Worm (Caenorhabditis elegans) whole organism, L1 larva: ENCODE data around the gene dnj-25.
A peak's percentile ranks its signal among the peaks of the same experiment; 100 is the strongest.

ENCODE experiments used
- C16A3.4 ChIP-seq: fragments of 150-350 bp; optimal IDR thresholded peaks from 2 replicates; lab custom pipeline; 2014; ENCODE audit warnings: missing biosample characterization, missing genetic modification characterization
- F16B12.6 ChIP-seq: fragments of 150-350 bp; optimal IDR thresholded peaks from 2 replicates; lab custom pipeline; 2014; ENCODE audit warnings: missing biosample characterization, missing genetic modification characterization
- Y116A8C.19 ChIP-seq: sonication (generic microtip); optimal IDR thresholded peaks from 2 replicates; lab custom pipeline; 2016; ENCODE audit warnings: missing compliant biosample characterization, missing genetic modification characterization, borderline replicate concordance
- aha-1 ChIP-seq: fragments of 150-350 bp; optimal IDR thresholded peaks from 2 replicates; lab custom pipeline; 2014; ENCODE audit warnings: missing biosample characterization, missing genetic modification characterization
- aly-2 ChIP-seq: fragments of 150-350 bp; optimal IDR thresholded peaks from 2 replicates; lab custom pipeline; 2014; ENCODE audit warnings: missing biosample characterization, missing genetic modification characterization
- ama-1 ChIP-seq: fragments of 150-350 bp; optimal IDR thresholded peaks from 2 replicates; lab custom pipeline; 2014
- blmp-1 ChIP-seq: fragments of 150-350 bp; optimal IDR thresholded peaks from 2 replicates; lab custom pipeline; 2014; ENCODE audit warnings: missing biosample characterization, missing genetic modification characterization
- ceh-63 ChIP-seq: fragments of 200-800 bp; sonication (Bioruptor generic); optimal IDR thresholded peaks from 2 replicates; lab custom pipeline; 2018; ENCODE audit warnings: mild to moderate bottlenecking, missing genetic modification characterization, missing compliant biosample characterization
- ceh-82 ChIP-seq, 3 experiments: fragments of 150-350 bp in 1 of 3; sonication (generic microtip) in 2 of 3; optimal IDR thresholded peaks; 2 replicates each; lab custom pipeline; 2014 to 2017; ENCODE audit warnings: missing biosample characterization in 3 of 3, missing genetic modification characterization in 3 of 3
- ceh-88 ChIP-seq: fragments of 200-800 bp; sonication (Bioruptor generic); IDR thresholded peaks from 2 replicates; pipeline ENCODE4 v1.3.6; 2022; ENCODE audit warnings: missing genetic modification characterization, missing compliant biosample characterization
- ces-1 ChIP-seq: fragments of 150-350 bp; optimal IDR thresholded peaks from 2 replicates; lab custom pipeline; 2014; ENCODE audit warnings: missing biosample characterization, missing genetic modification reagents, missing genetic modification characterization
- dpl-1 ChIP-seq, 3 experiments: fragments of 150-350 bp in 2 of 3; sonication (generic microtip) in 1 of 3; optimal IDR thresholded peaks; 2 replicates each; lab custom pipeline; 2014 to 2017; ENCODE audit warnings: missing biosample characterization in 3 of 3, missing genetic modification characterization in 3 of 3, missing genetic modification reagents in 3 of 3
- efl-1 ChIP-seq, 4 experiments: fragments of 150-350 bp; optimal IDR thresholded peaks in 3 of 4; peaks in 1 of 4; 1 replicate in 1 of 4; 2 replicates in 3 of 4; lab custom pipeline; 2014; ENCODE audit warnings: missing biosample characterization in 2 of 4, missing genetic modification characterization in 2 of 4, missing genetic modification reagents in 2 of 4
- egl-13 ChIP-seq: sonication (generic microtip); optimal IDR thresholded peaks from 2 replicates; lab custom pipeline; 2016; ENCODE audit warnings: missing genotype, missing genetic modification reagents, missing genetic modification characterization, missing compliant biosample characterization
- ets-5 ChIP-seq: fragments of 200-800 bp; sonication (Bioruptor generic); IDR thresholded peaks from 2 replicates; pipeline ENCODE4 v1.3.6; 2022; ENCODE audit warnings: missing genetic modification characterization, missing compliant biosample characterization
- grh-1 ChIP-seq: fragments of 200-800 bp; sonication (Bioruptor generic); IDR thresholded peaks from 2 replicates; pipeline ENCODE4 v1.3.6; 2022; ENCODE audit warnings: missing genetic modification reagents, missing genetic modification characterization, missing compliant biosample characterization
- hlh-17 ChIP-seq: fragments of 200-800 bp; sonication (Bioruptor generic); optimal IDR thresholded peaks from 2 replicates; lab custom pipeline; 2018; ENCODE audit warnings: missing genetic modification characterization, mild to moderate bottlenecking, missing compliant biosample characterization, moderate library complexity, borderline replicate concordance
- irx-1 ChIP-seq: sonication (generic microtip); optimal IDR thresholded peaks from 2 replicates; lab custom pipeline; 2016; ENCODE audit warnings: missing genetic modification characterization, missing compliant biosample characterization
- isw-1 ChIP-seq: fragments of 200-800 bp; sonication (Bioruptor generic); IDR thresholded peaks from 2 replicates; pipeline ENCODE4 v1.3.6; 2022; ENCODE audit warnings: missing genetic modification characterization, missing compliant biosample characterization
- lin-14 ChIP-seq: fragments of 200-800 bp; sonication (Bioruptor generic); optimal IDR thresholded peaks from 2 replicates; lab custom pipeline; 2018; ENCODE audit warnings: mild to moderate bottlenecking, missing genetic modification characterization, moderate library complexity, missing compliant biosample characterization
- lin-15B ChIP-seq: fragments of 150-350 bp; sonication (generic microtip); optimal IDR thresholded peaks from 3 replicates; lab custom pipeline; 2014; ENCODE audit warnings: missing biosample characterization, missing genetic modification characterization
- lin-35 ChIP-seq, 2 experiments: fragments of 150-350 bp; optimal IDR thresholded peaks; 2 replicates each; lab custom pipeline; 2014; ENCODE audit warnings: missing biosample characterization in 2 of 2, missing genetic modification characterization in 2 of 2, missing genetic modification reagents in 2 of 2
- lir-3 ChIP-seq: sonication (generic microtip); optimal IDR thresholded peaks from 2 replicates; lab custom pipeline; 2016; ENCODE audit warnings: mild to moderate bottlenecking, missing genetic modification characterization, moderate library complexity, missing compliant biosample characterization; ENCODE audit not compliant: poor library complexity
- lsy-2 ChIP-seq, 2 experiments: fragments of 150-350 bp; optimal IDR thresholded peaks; 2 replicates each; lab custom pipeline; 2014; ENCODE audit warnings: missing biosample characterization in 2 of 2, missing genetic modification characterization in 2 of 2
- mep-1 ChIP-seq: fragments of 150-350 bp; optimal IDR thresholded peaks from 2 replicates; lab custom pipeline; 2014; ENCODE audit warnings: missing biosample characterization, missing genetic modification characterization
- nhr-12 ChIP-seq: sonication (generic microtip); optimal IDR thresholded peaks from 2 replicates; lab custom pipeline; 2017; ENCODE audit warnings: missing biosample characterization, missing genetic modification characterization
- nhr-19 ChIP-seq: fragments of 200-800 bp; sonication (Bioruptor generic); conservative IDR thresholded peaks from 2 replicates; pipeline ENCODE4 v1.3.6; 2022; ENCODE audit warnings: missing genetic modification characterization, missing compliant biosample characterization
- nhr-20 ChIP-seq: sonication (generic microtip); optimal IDR thresholded peaks from 2 replicates; lab custom pipeline; 2016; ENCODE audit warnings: mild to moderate bottlenecking, missing genetic modification characterization, missing compliant biosample characterization
- nhr-28 ChIP-seq: fragments of 150-350 bp; optimal IDR thresholded peaks from 2 replicates; lab custom pipeline; 2014; ENCODE audit warnings: missing biosample characterization, missing genetic modification characterization
- nhr-47 ChIP-seq: sonication (generic microtip); optimal IDR thresholded peaks from 2 replicates; lab custom pipeline; 2016; ENCODE audit warnings: mild to moderate bottlenecking, missing genetic modification characterization, moderate library complexity, missing compliant biosample characterization
- nhr-71 ChIP-seq: sonication (generic microtip); optimal IDR thresholded peaks from 2 replicates; lab custom pipeline; 2016; ENCODE audit warnings: mild to moderate bottlenecking, missing genetic modification characterization, moderate library complexity, missing compliant biosample characterization
- nhr-90 ChIP-seq: sonication (generic microtip); optimal IDR thresholded peaks from 2 replicates; lab custom pipeline; 2016; ENCODE audit warnings: mild to moderate bottlenecking, missing genetic modification characterization, missing compliant biosample characterization; ENCODE audit not compliant: poor library complexity
- pag-3 ChIP-seq: sonication (generic microtip); optimal IDR thresholded peaks from 2 replicates; lab custom pipeline; 2017; ENCODE audit warnings: missing genetic modification characterization, mild to moderate bottlenecking, missing compliant biosample characterization, antibody characterized with exemption, borderline replicate concordance; ENCODE audit not compliant: insufficient read depth
- pax-3 ChIP-seq: fragments of 200-800 bp; sonication (Bioruptor generic); optimal IDR thresholded peaks from 2 replicates; lab custom pipeline; 2018; ENCODE audit warnings: mild to moderate bottlenecking, missing genetic modification characterization, moderate library complexity, missing compliant biosample characterization
- rnt-1 ChIP-seq: sonication (generic microtip); optimal IDR thresholded peaks from 2 replicates; lab custom pipeline; 2016; ENCODE audit warnings: mild to moderate bottlenecking, missing genetic modification characterization, moderate library complexity, missing compliant biosample characterization
- skn-1 ChIP-seq: fragments of 150-350 bp; optimal IDR thresholded peaks from 2 replicates; lab custom pipeline; 2014; ENCODE audit warnings: missing biosample characterization, missing genetic modification characterization
- snpc-4 ChIP-seq: fragments of 150-350 bp; optimal IDR thresholded peaks from 2 replicates; lab custom pipeline; 2014; ENCODE audit warnings: missing biosample characterization, missing genetic modification characterization
- snu-23 ChIP-seq: sonication (generic microtip); optimal IDR thresholded peaks from 2 replicates; lab custom pipeline; 2016; ENCODE audit warnings: missing genetic modification characterization, missing compliant biosample characterization
- sptf-1 ChIP-seq: fragments of 150-350 bp; optimal IDR thresholded peaks from 2 replicates; lab custom pipeline; 2014; ENCODE audit warnings: missing biosample characterization, missing genetic modification characterization
- sup-37 ChIP-seq: fragments of 200-800 bp; sonication (Bioruptor generic); optimal IDR thresholded peaks from 2 replicates; lab custom pipeline; 2018; ENCODE audit warnings: mild to moderate bottlenecking, missing genetic modification characterization, missing compliant biosample characterization
- tbx-2 ChIP-seq: sonication (generic microtip); optimal IDR thresholded peaks from 2 replicates; lab custom pipeline; 2016; ENCODE audit warnings: missing genetic modification characterization, missing compliant biosample characterization
- tlp-1 ChIP-seq: fragments of 150-350 bp; optimal IDR thresholded peaks from 2 replicates; lab custom pipeline; 2014; ENCODE audit warnings: missing biosample characterization, missing genetic modification characterization
- unc-30 ChIP-seq: sonication (generic microtip); optimal IDR thresholded peaks from 2 replicates; lab custom pipeline; 2017; ENCODE audit warnings: missing biosample characterization, missing genetic modification characterization
- unc-62 ChIP-seq: fragments of 150-350 bp; optimal IDR thresholded peaks from 2 replicates; lab custom pipeline; 2014; ENCODE audit warnings: missing biosample characterization, missing genetic modification reagents, missing genetic modification characterization
- unc-86 ChIP-seq: sonication (generic microtip); optimal IDR thresholded peaks from 2 replicates; lab custom pipeline; 2016; ENCODE audit warnings: missing genetic modification characterization, missing compliant biosample characterization
- vab-15 ChIP-seq: sonication (generic microtip); optimal IDR thresholded peaks from 2 replicates; lab custom pipeline; 2017; ENCODE audit warnings: missing genotype, mild to moderate bottlenecking, missing genetic modification characterization, missing compliant biosample characterization
- zip-4 ChIP-seq: fragments of 200-800 bp; sonication (Bioruptor generic); optimal IDR thresholded peaks from 2 replicates; lab custom pipeline; 2018; ENCODE audit warnings: mild to moderate bottlenecking, missing genetic modification characterization, moderate library complexity, missing compliant biosample characterization
- ztf-11 ChIP-seq, 2 experiments: sonication (generic microtip); optimal IDR thresholded peaks; 2 replicates each; lab custom pipeline; 2016 to 2017; ENCODE audit warnings: missing genetic modification characterization in 2 of 2, missing biosample characterization in 1 of 2, missing compliant biosample characterization in 1 of 2

Gene dnj-25

DNA sequence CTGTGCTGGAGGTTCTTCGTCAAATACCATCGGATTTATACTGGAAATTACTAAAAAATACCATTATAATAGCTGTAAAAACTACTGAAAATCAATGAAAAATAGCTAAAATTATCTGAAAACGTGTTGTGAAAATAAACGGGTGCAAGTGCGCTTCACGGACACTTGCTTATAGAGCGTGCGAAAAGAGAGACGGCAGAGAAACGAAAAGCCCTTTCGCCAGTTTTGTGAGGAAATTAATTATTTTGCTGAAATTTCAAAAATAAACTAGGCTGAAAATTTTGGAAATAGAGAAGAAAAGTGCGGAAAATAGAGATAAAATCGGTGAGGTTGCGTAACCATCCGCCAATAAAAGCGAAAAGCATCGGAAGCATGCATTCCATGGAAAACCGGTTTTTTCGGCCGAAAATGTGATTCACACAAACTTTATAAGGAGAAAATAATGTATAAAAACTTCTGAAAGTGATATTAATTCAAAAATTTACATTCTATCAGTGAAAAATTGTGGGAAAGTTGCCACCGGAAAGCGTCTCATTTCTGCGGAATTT is at the start of gene dnj-25:
Gene dnj-25 (minus strand): TSS at position 57 of the 548 bp plus-strand sequence.
- no peak for TF ChIP-seq unc-62
- TF ChIP-seq ama-1 (lab: Kevin White, UChicago), result no peak
- TF ChIP-seq nhr-90 (tag; lab: Kevin White, UChicago), result no peak
- peak; percentile 35 to 46 for TF ChIP-seq efl-1 (optimal IDR thresholded peaks at IDR 0.05; lab: Kevin White, UChicago)
- peak; percentile 31 to 89 for TF ChIP-seq efl-1 (GFP tag; optimal IDR thresholded peaks at IDR 0.05 in 1 of 2; lab: Kevin White, UChicago)
- TF ChIP-seq nhr-19 (GFP tag; lab: Robert Waterston, UW), result no peak
- TF ChIP-seq mep-1, result peak; percentile 51
- no peak for TF ChIP-seq tlp-1
- TF ChIP-seq lin-35 (GFP tag; optimal IDR thresholded peaks at IDR 0.05; lab: Kevin White, UChicago), result peak; percentile 19 to 50
- TF ChIP-seq aly-2 (tag; lab: Kevin White, UChicago), result no peak
- no peak for TF ChIP-seq nhr-12 (tag; lab: Kevin White, UChicago)
- no peak for TF ChIP-seq sptf-1 (tag; lab: Kevin White, UChicago)
- TF ChIP-seq aha-1 (tag; lab: Kevin White, UChicago), result no peak
- TF ChIP-seq skn-1, result peak; percentile 37
- no peak for TF ChIP-seq snpc-4 (tag; lab: Kevin White, UChicago)
- TF ChIP-seq irx-1 (tag; lab: Kevin White, UChicago), result no peak
- peak in 1 of 3 experiments; percentile 31 for TF ChIP-seq ceh-82 (tag; optimal IDR thresholded peaks at IDR 0.05; lab: Kevin White, UChicago)
- no peak for TF ChIP-seq rnt-1 (tag; lab: Kevin White, UChicago)
- TF ChIP-seq ceh-88 (GFP tag; lab: Robert Waterston, UW), result no peak
- TF ChIP-seq grh-1, result peak; percentile 62
- peak; percentile 47 for TF ChIP-seq lin-14 (GFP tag; lab: Kevin White, UChicago)
- no peak for TF ChIP-seq Y116A8C.19 (tag; lab: Kevin White, UChicago)
- no peak for TF ChIP-seq pag-3 (tag; lab: Kevin White, UChicago)
- no peak for TF ChIP-seq unc-86 (tag; lab: Kevin White, UChicago)
- peak; percentile 35 for TF ChIP-seq nhr-71
- peak; percentile 37 to 52 for TF ChIP-seq lsy-2 (tag; optimal IDR thresholded peaks at IDR 0.05; lab: Kevin White, UChicago)
- TF ChIP-seq unc-30 (tag; lab: Kevin White, UChicago), result no peak
- TF ChIP-seq ceh-63, result no peak
- TF ChIP-seq egl-13 (tag; lab: Kevin White, UChicago), result no peak
- no peak for TF ChIP-seq nhr-28
- TF ChIP-seq F16B12.6 (tag; lab: Kevin White, UChicago), result no peak
- peak in 1 of 3 experiments; percentile 41 for TF ChIP-seq dpl-1 (GFP tag; optimal IDR thresholded peaks at IDR 0.05; lab: Kevin White, UChicago)
- TF ChIP-seq lin-15B (tag; lab: Kevin White, UChicago), result no peak
- no peak for TF ChIP-seq hlh-17 (GFP tag; lab: Kevin White, UChicago)
- peak; percentile 10 for TF ChIP-seq nhr-47
- TF ChIP-seq ztf-11 (tag; optimal IDR thresholded peaks at IDR 0.05; lab: Kevin White, UChicago), result no peak
- no peak for TF ChIP-seq pax-3
- no peak for TF ChIP-seq isw-1 (GFP tag; lab: Robert Waterston, UW)
- TF ChIP-seq vab-15, result no peak
- no peak for TF ChIP-seq lir-3
- peak; percentile 14 for TF ChIP-seq nhr-20 (tag; lab: Kevin White, UChicago)
- TF ChIP-seq tbx-2 (tag; lab: Kevin White, UChicago), result no peak
- no peak for TF ChIP-seq sup-37 (GFP tag; lab: Kevin White, UChicago)
- TF ChIP-seq snu-23, result peak; percentile 47
- TF ChIP-seq C16A3.4, result peak; percentile 7
- no peak for TF ChIP-seq ces-1 (GFP tag; lab: Kevin White, UChicago)
- peak; percentile 95 for TF ChIP-seq blmp-1 (tag; lab: Kevin White, UChicago)
- no peak for TF ChIP-seq zip-4 (GFP tag; lab: Kevin White, UChicago)
- TF ChIP-seq ets-5, result no peak
